Worm (Caenorhabditis elegans) whole organism, L2 larva: ENCODE results near the gene F33A8.4.

Source experiments
- ceh-82 ChIP-seq: fragments of 150-350 bp; optimal IDR thresholded peaks from 2 replicates; lab custom pipeline; 2014; ENCODE audit warnings: missing biosample characterization, missing genetic modification characterization
- elt-3 ChIP-seq: sonication (generic microtip); optimal IDR thresholded peaks from 2 replicates; lab custom pipeline; 2017; ENCODE audit warnings: missing biosample characterization, missing genetic modification characterization
- fos-1 ChIP-seq: fragments of 150-350 bp; optimal IDR thresholded peaks from 2 replicates; lab custom pipeline; 2014; ENCODE audit warnings: missing biosample characterization, missing genetic modification characterization
- lin-13 ChIP-seq: fragments of 150-350 bp; optimal IDR thresholded peaks from 2 replicates; lab custom pipeline; 2014; ENCODE audit warnings: missing biosample characterization, missing genetic modification reagents, missing genetic modification characterization
- lsy-2 ChIP-seq, 2 experiments: fragments of 150-350 bp in 1 of 2; sonication (generic microtip) in 1 of 2; optimal IDR thresholded peaks; 2 replicates each; lab custom pipeline; 2014 to 2017; ENCODE audit warnings: missing biosample characterization in 2 of 2, missing genetic modification characterization in 2 of 2
- nhr-237 ChIP-seq: fragments of 150-350 bp; optimal IDR thresholded peaks from 2 replicates; lab custom pipeline; 2014; ENCODE audit warnings: missing biosample characterization, missing genetic modification characterization
- ztf-11 ChIP-seq: sonication (generic microtip); optimal IDR thresholded peaks from 2 replicates; lab custom pipeline; 2017; ENCODE audit warnings: missing biosample characterization, missing genetic modification characterization

DNA sequence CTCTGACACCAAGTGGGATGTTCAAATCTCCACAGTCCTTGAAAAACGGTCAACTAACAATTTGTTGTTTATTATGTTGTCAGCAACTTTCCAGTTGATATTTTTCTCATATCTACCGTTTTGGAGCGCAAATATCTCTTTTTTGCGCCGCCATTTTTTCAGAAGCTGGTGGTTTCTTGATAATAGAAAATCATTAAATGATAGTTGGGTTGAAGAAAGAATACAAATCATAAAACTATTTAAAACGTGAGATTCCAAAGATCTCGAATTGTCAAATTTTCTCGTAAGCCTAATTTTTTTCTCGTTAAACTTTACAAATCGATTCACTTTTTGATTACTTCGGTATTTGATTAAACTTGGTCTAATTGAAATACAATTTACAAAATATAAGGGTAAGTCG lies 43.6 kb upstream of the F33A8.4 start, which contains the start of gene rpl-42:
- TF ChIP-seq nhr-237 (tag; lab: Kevin White, UChicago), result no peak
- no peak for TF ChIP-seq lin-13 (GFP tag; lab: Kevin White, UChicago)
- no peak for TF ChIP-seq ztf-11 (tag; lab: Kevin White, UChicago)
- TF ChIP-seq fos-1 (tag; lab: Kevin White, UChicago), result no peak
- no peak for TF ChIP-seq elt-3 (tag; lab: Kevin White, UChicago)
- no peak for TF ChIP-seq ceh-82 (tag; lab: Kevin White, UChicago)
- no peak for TF ChIP-seq lsy-2 (tag; optimal IDR thresholded peaks at IDR 0.05; lab: Kevin White, UChicago)
